Worm (Caenorhabditis elegans) whole organism, midembryonic: ENCODE measurements around the gene K07E3.1.

ENCODE experiments used
- T22C8.4 ChIP-seq: fragments of 200-800 bp; sonication (Bioruptor generic); IDR thresholded peaks from 2 replicates; pipeline ENCODE4 v1.3.6; 2022; ENCODE audit warnings: missing genetic modification characterization, missing compliant biosample characterization
- cog-1 ChIP-seq: sonication (generic microtip); optimal IDR thresholded peaks from 2 replicates; lab custom pipeline; 2016; ENCODE audit warnings: missing genetic modification characterization, missing compliant biosample characterization
- flt-1 ChIP-seq: fragments of 200-800 bp; sonication (Bioruptor generic); IDR thresholded peaks from 2 replicates; pipeline ENCODE4 v1.3.6; 2022; ENCODE audit warnings: missing genetic modification characterization, missing compliant biosample characterization
- klf-2 ChIP-seq: fragments of 200-800 bp; sonication (Bioruptor generic); conservative IDR thresholded peaks from 2 replicates; pipeline ENCODE4 v1.3.6; 2022; ENCODE audit warnings: missing genetic modification reagents, missing genetic modification characterization, missing compliant biosample characterization
- med-1 ChIP-seq: sonication (generic microtip); optimal IDR thresholded peaks from 2 replicates; lab custom pipeline; 2017; ENCODE audit warnings: missing genetic modification characterization, mild to moderate bottlenecking, missing compliant biosample characterization, antibody characterized with exemption, missing genetic modification reagents; ENCODE audit not compliant: insufficient read depth
- ref-1 ChIP-seq: fragments of 200-800 bp; sonication (Bioruptor generic); conservative IDR thresholded peaks from 2 replicates; pipeline ENCODE4 v1.3.6; 2022; ENCODE audit warnings: missing genetic modification reagents, missing genetic modification characterization, missing compliant biosample characterization
- tab-1 ChIP-seq: fragments of 200-800 bp; sonication (Bioruptor generic); IDR thresholded peaks from 2 replicates; pipeline ENCODE4 v1.3.6; 2022; ENCODE audit warnings: missing genetic modification characterization, missing compliant biosample characterization
- ztf-23 ChIP-seq: fragments of 200-800 bp; sonication (Bioruptor generic); IDR thresholded peaks from 2 replicates; pipeline ENCODE4 v1.3.6; 2022; ENCODE audit warnings: missing genetic modification reagents, missing genetic modification characterization, missing compliant biosample characterization
- ztf-29 ChIP-seq: fragments of 200-800 bp; sonication (Bioruptor generic); IDR thresholded peaks from 2 replicates; pipeline ENCODE4 v1.3.6; 2022; ENCODE audit warnings: missing genetic modification reagents, missing genetic modification characterization, missing compliant biosample characterization

The K07E3.1 gene

ce11 chrX:8083330-8083729, 26.9 kb upstream of the K07E3.1 start:
- TF ChIP-seq T22C8.4 (no peak), med-1 (no peak), tab-1 (GFP tag; lab: Robert Waterston, UW) (no peak), klf-2 (GFP tag; lab: Robert Waterston, UW) (no peak), cog-1 (tag; lab: Kevin White, UChicago) (no peak), ztf-29 (no peak), flt-1 (GFP tag; lab: Robert Waterston, UW) (no peak), ref-1 (GFP tag; lab: Robert Waterston, UW) (no peak), ztf-23 (GFP tag; lab: Robert Waterston, UW) (no peak)

ce11 chrX:8083919-8084318, 26.3 kb upstream of the K07E3.1 start, which contains the start of gene K07E3.4:
Gene K07E3.4 (minus strand): TSS chrX:8084018.
- TF ChIP-seq ztf-29 (no peak), tab-1 (GFP tag; lab: Robert Waterston, UW) (no peak), flt-1 (GFP tag; lab: Robert Waterston, UW) (no peak), cog-1 (tag; lab: Kevin White, UChicago) (no peak)

ce11 chrX:8084669-8085068, 25.6 kb upstream of the K07E3.1 start:
- TF ChIP-seq flt-1 (GFP tag; lab: Robert Waterston, UW) = no peak
- TF ChIP-seq med-1 = no peak
- no peak for TF ChIP-seq T22C8.4
- no peak for TF ChIP-seq tab-1 (GFP tag; lab: Robert Waterston, UW)
- no peak for TF ChIP-seq klf-2 (GFP tag; lab: Robert Waterston, UW)
- TF ChIP-seq ref-1 (GFP tag; lab: Robert Waterston, UW) = no peak
- TF ChIP-seq ztf-29 = no peak
- TF ChIP-seq ztf-23 (GFP tag; lab: Robert Waterston, UW) = no peak
- TF ChIP-seq cog-1 (tag; lab: Kevin White, UChicago) = no peak

- TF ChIP-seq ref-1 (GFP tag; lab: Robert Waterston, UW) (no peak), ztf-29 (no peak), ztf-23 (GFP tag; lab: Robert Waterston, UW) (no peak), flt-1 (GFP tag; lab: Robert Waterston, UW) (no peak), T22C8.4 (no peak), tab-1 (GFP tag; lab: Robert Waterston, UW) (no peak), cog-1 (tag; lab: Kevin White, UChicago) (no peak), klf-2 (GFP tag; lab: Robert Waterston, UW) (no peak), med-1 (no peak)
Measured at ce11 chrX:8086450-8086724, 23.9 kb upstream of the K07E3.1 start, which contains the start of gene dao-3. Gene dao-3 (minus strand): TSS chrX:8086550.

- no peak for TF ChIP-seq ztf-23 (GFP tag; lab: Robert Waterston, UW)
- peak; percentile 46 for TF ChIP-seq T22C8.4
- TF ChIP-seq klf-2 (GFP tag; lab: Robert Waterston, UW) = no peak
- TF ChIP-seq flt-1 (GFP tag; lab: Robert Waterston, UW) = no peak
Measured at ce11 chrX:8086725-8087641, 23.3 kb upstream of the K07E3.1 start.

ce11 chrX:8088474-8088873, 21.8 kb upstream of the K07E3.1 start, which contains the start of gene vem-1:
Gene vem-1 (minus strand): TSS chrX:8088574.
- no peak for TF ChIP-seq med-1
- no peak for TF ChIP-seq tab-1 (GFP tag; lab: Robert Waterston, UW)

- TF ChIP-seq cog-1 (tag; lab: Kevin White, UChicago) (no peak), flt-1 (GFP tag; lab: Robert Waterston, UW) (no peak), T22C8.4 (no peak), ztf-23 (GFP tag; lab: Robert Waterston, UW) (no peak), med-1 (no peak), tab-1 (GFP tag; lab: Robert Waterston, UW) (no peak), klf-2 (GFP tag; lab: Robert Waterston, UW) (no peak), ref-1 (GFP tag; lab: Robert Waterston, UW) (no peak), ztf-29 (no peak)
Measured at ce11 chrX:8089266-8089909, 20.9 kb upstream of the K07E3.1 start.

ce11 chrX:8089916-8090315, 20.3 kb upstream of the K07E3.1 start:
- TF ChIP-seq ref-1 (GFP tag; lab: Robert Waterston, UW) = no peak
- TF ChIP-seq klf-2 (GFP tag; lab: Robert Waterston, UW) = no peak
- TF ChIP-seq T22C8.4 = no peak
- no peak for TF ChIP-seq ztf-29
- no peak for TF ChIP-seq ztf-23 (GFP tag; lab: Robert Waterston, UW)
- no peak for TF ChIP-seq flt-1 (GFP tag; lab: Robert Waterston, UW)

- TF ChIP-seq tab-1 (GFP tag; lab: Robert Waterston, UW) (no peak), cog-1 (tag; lab: Kevin White, UChicago) (no peak), ref-1 (GFP tag; lab: Robert Waterston, UW) (no peak), T22C8.4 (no peak), med-1 (no peak), ztf-23 (GFP tag; lab: Robert Waterston, UW) (no peak), klf-2 (GFP tag; lab: Robert Waterston, UW) (no peak), flt-1 (GFP tag; lab: Robert Waterston, UW) (no peak), ztf-29 (no peak)
Measured at ce11 chrX:8098813-8099360, 11.4 kb upstream of the K07E3.1 start, which contains the start of gene catp-5. Gene catp-5 (minus strand): TSS chrX:8098863.

ce11 chrX:8103899-8104298, 6.3 kb upstream of the K07E3.1 start, which contains the start of gene K07E3.2:
Gene K07E3.2 (plus strand): TSS chrX:8104298.
- TF ChIP-seq ztf-29 (no peak), klf-2 (GFP tag; lab: Robert Waterston, UW) (no peak), ref-1 (GFP tag; lab: Robert Waterston, UW) (no peak), T22C8.4 (no peak), ztf-23 (GFP tag; lab: Robert Waterston, UW) (no peak), tab-1 (GFP tag; lab: Robert Waterston, UW) (no peak), cog-1 (tag; lab: Kevin White, UChicago) (no peak), med-1 (no peak)
